Fruit fly (Drosophila melanogaster) S2 (cell line): ENCODE measurements around the gene Itgbn.

ENCODE experiments used
- CG8478 ChIP-seq: fragments of >200 bp; optimal IDR thresholded peaks from 2 replicates; lab custom pipeline; 2018
- CTCF ChIP-seq, 2 experiments: fragments of >200 bp; optimal IDR thresholded peaks; 2 replicates each; lab custom pipeline; 2018

Gene Itgbn

DNA sequence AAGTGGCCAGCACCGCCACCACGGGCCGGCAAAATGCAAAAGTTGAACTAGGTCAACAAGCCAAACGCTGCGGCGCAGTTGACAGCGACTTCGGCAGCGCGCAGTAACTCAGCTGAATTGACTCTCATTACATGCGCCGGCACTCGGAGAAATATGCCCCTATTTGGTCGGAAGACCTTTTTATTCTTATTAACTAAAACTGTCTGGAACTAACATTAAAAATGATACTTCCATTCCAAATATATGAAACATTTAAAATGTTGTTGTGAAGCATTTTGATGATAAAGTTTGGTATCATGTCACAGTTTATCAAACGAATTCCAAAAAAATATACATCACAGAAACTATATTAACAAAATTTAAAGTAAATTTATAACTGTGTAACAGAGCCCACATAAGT lies 14.3 kb downstream of the Itgbn start:
- no peak for TF ChIP-seq CTCF (optimal IDR thresholded peaks at IDR 0.05; lab: Kevin White, UChicago)
- TF ChIP-seq CG8478 (lab: Kevin White, UChicago): no peak

dm6 chr2L:21069776-21070175 lies 16.9 kb downstream of the Itgbn start:
- TF ChIP-seq CG8478 (lab: Kevin White, UChicago) (no peak), CTCF (optimal IDR thresholded peaks at IDR 0.05; lab: Kevin White, UChicago) (no peak)

DNA sequence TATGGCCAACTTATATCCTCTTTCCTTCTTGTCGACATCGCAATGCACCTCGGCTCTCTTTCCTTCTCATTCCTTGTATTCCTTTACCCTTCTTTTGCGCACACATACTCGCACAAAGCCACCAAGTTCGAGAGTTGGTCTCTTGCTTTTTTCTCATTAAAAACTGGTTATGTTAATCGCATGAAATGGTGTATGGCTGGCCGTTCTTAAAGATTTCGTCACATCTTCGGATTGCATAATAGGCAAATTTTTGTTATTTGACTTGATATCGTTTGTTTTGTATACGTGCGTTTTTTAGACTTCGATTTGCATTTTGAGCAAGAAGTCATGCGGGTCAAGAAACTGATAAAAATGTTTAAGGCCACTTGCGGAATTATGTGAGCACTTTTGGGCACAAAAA lies 18.0 kb downstream of the Itgbn start:
- no peak for TF ChIP-seq CTCF (optimal IDR thresholded peaks at IDR 0.05; lab: Kevin White, UChicago)
- no peak for TF ChIP-seq CG8478 (lab: Kevin White, UChicago)

DNA sequence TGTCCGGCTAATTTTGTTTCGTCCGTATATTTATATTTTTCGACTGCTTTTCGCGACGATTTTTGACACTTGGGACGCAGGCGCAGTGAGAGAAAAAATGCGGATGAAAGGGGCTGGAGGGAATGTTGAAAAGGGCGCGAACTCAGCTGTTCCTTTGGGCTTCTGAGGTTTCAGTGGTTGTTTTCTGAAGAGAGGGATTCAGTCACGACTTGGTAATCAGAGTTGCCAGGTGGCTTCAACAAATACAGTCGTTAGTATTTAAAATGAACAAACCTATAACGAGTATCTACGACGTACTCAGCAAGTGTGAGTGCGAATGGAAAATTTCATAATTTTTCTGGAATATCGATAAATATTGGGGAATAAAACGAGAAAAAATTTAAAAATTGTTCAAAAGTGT lies 18.6 kb downstream of the Itgbn start, which contains the start of gene CG9265:
TSS of gene CG9265 (minus strand) at position 68 of the 400 bp plus-strand sequence.
- TF ChIP-seq CTCF (optimal IDR thresholded peaks at IDR 0.05; lab: Kevin White, UChicago) (no peak), CG8478 (lab: Kevin White, UChicago) (no peak)

DNA sequence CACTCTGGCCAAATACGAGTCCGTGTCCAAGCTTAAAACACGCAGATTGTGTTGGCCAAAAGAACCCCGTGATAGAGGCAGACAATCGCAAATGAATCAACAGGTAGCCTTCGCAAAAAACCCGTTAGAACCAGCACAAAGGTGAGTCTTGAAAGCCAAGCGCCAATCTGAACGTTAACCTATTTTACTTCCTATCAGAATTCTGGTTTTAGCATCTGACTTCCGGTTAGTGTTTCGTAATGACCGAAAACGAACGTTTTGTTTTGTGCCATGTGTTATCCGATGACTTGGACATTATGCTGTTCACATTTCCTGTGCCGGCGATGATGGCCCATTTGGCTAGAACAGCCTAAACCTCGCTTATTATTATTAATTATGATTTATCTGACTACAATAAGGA lies 19.6 kb downstream of the Itgbn start:
- no peak for TF ChIP-seq CG8478 (lab: Kevin White, UChicago)
- no peak for TF ChIP-seq CTCF (optimal IDR thresholded peaks at IDR 0.05; lab: Kevin White, UChicago)

dm6 chr2L:21073300-21073699 lies 20.5 kb downstream of the Itgbn start:
- TF ChIP-seq CTCF (optimal IDR thresholded peaks at IDR 0.05; lab: Kevin White, UChicago) (no peak), CG8478 (lab: Kevin White, UChicago) (no peak)

DNA sequence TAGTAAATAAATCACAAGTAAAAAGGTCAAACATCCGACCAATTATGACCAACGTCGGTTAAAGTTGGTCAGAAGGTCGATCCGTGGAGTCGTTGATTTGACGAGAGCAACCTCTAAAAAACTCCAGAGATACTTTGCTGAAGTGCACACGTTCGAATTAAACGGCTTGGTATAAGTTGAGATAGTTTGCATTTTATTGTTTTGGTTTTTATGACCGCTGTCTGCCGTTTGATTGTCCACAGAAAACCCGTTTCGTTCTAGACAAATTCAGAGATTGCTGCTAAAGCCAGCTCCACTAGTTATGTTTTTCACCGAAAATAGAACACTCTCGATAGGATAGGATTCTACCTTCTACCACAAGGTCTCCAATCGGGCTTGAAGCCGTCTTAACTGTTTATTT lies 21.0 kb downstream of the Itgbn start:
- TF ChIP-seq CG8478 (lab: Kevin White, UChicago) (no peak), CTCF (optimal IDR thresholded peaks at IDR 0.05; lab: Kevin White, UChicago) (no peak)

- TF ChIP-seq CTCF (optimal IDR thresholded peaks at IDR 0.05; lab: Kevin White, UChicago) (no peak), CG8478 (lab: Kevin White, UChicago) (no peak)
These were observed 22.3 kb downstream of the Itgbn start, which contains the start of gene tadr for dm6 chr2L:21075105-21075504. tadr (plus strand) TSS chr2L:21075405.

dm6 chr2L:21077849-21078248 lies 25.0 kb downstream of the Itgbn start:
- TF ChIP-seq CTCF (optimal IDR thresholded peaks at IDR 0.05; lab: Kevin White, UChicago) (no peak), CG8478 (lab: Kevin White, UChicago) (no peak)

- no peak for TF ChIP-seq CTCF (optimal IDR thresholded peaks at IDR 0.05; lab: Kevin White, UChicago)
- TF ChIP-seq CG8478 (lab: Kevin White, UChicago): no peak
These were observed 29.8 kb downstream of the Itgbn start, which contains the start of gene CG33511 for dm6 chr2L:21082444-21083201. CG33511 (minus strand) TSS chr2L:21082494.

- TF ChIP-seq CTCF (optimal IDR thresholded peaks at IDR 0.05; lab: Kevin White, UChicago) (no peak), CG8478 (lab: Kevin White, UChicago) (no peak)
These were observed 31.4 kb downstream of the Itgbn start, which contains the start of gene CG33510 for dm6 chr2L:21084268-21084667. CG33510 (minus strand) TSS chr2L:21084326.

dm6 chr2L:21086406-21086805 lies 33.6 kb downstream of the Itgbn start, which contains the start of gene CG33509:
CG33509 (minus strand) TSS chr2L:21086506.
- no peak for TF ChIP-seq CG8478 (lab: Kevin White, UChicago)
- TF ChIP-seq CTCF (optimal IDR thresholded peaks at IDR 0.05; lab: Kevin White, UChicago): no peak

DNA sequence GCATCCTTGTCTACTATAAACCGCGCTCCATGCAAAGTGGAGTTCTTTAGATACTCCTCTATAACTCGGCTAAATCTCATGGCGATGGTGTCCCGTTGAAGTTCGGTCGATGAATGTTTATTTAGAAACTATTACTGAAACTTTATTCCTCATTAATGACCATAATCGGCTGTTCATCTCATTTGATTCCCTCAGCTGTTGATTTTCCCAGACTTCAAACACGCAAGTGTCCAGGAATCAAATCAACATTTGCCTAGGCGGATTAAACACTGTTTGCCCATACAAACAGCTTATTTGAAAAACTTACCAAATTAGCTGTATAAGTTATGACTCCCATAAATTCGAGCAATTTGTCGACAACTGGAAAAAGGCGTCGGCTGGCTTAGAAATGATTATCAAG lies 35.8 kb downstream of the Itgbn start, which contains the start of gene ppk13:
TSS of gene ppk13 (minus strand) at position 101 of the 400 bp plus-strand sequence.
- TF ChIP-seq CG8478 (lab: Kevin White, UChicago) (no peak), CTCF (optimal IDR thresholded peaks at IDR 0.05; lab: Kevin White, UChicago) (no peak)

dm6 chr2L:21089075-21089474 lies 36.2 kb downstream of the Itgbn start, which contains the start of gene CG9259:
CG9259 (plus strand) TSS chr2L:21089375.
- no peak for TF ChIP-seq CG8478 (lab: Kevin White, UChicago)
- TF ChIP-seq CTCF (optimal IDR thresholded peaks at IDR 0.05; lab: Kevin White, UChicago): no peak

DNA sequence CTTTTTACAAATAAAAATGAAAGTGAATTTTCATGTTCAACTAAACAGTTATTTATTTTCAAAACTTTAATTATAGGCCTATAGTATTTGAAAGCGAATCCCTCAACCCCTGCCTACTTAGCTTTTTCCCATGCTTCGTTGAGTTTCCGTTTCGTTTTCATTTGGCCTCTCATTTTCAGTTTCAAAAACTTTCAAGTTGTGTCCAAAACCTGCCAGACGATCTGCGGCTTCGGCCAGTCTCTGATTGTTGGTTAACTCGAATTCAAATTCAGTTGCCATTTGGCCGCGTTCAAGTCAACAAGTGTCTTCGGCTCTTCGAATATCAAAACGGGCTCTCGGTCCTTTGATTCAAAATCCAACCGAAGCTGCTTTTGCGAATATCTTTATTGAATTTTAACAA lies 38.1 kb downstream of the Itgbn start, which contains the start of gene CG14397:
TSS of gene CG14397 (plus strand) at position 270 of the 400 bp plus-strand sequence.
- TF ChIP-seq CG8478 (lab: Kevin White, UChicago) (no peak), CTCF (optimal IDR thresholded peaks at IDR 0.05; lab: Kevin White, UChicago) (no peak)
